Worm (Caenorhabditis elegans): ENCODE measurements around the gene F18A12.2.

DNA sequence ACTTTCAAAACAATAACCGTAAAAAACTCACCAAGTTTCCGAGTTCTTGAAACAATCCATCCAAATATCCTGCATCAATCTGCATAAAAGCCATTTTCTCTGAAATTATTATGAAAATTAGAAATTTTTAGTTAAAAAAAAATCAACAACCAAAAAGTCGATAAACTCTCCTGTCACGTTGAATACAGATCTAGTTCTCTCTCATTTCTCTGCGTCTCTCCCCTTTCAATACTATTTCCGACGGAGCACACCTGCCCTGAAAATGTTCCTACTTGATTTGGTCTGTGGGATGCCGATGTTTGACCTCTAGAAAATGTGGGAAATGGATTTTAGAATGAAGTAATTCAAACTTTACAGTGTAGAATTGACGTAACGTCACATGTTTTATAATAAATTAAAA, 27.2 kb upstream of the F18A12.2 start, which contains the start of gene T06D4.6:
- TF ChIP-seq flh-1 (GFP tag; optimal IDR thresholded peaks at IDR 0.05) (no peak), nhr-237 (tag; optimal IDR thresholded peaks at IDR 0.05) (no peak), ztf-11 (tag; optimal IDR thresholded peaks at IDR 0.05) (no peak), ceh-43 (GFP tag; optimal IDR thresholded peaks at IDR 0.05) (no peak), snpc-4 (tag; optimal IDR thresholded peaks at IDR 0.05) (no peak), elt-3 (tag; optimal IDR thresholded peaks at IDR 0.05) (no peak), unc-39 (tag; optimal IDR thresholded peaks at IDR 0.05) (no peak)

All from whole organism, mixed stage, embryonic.